Worm (Caenorhabditis elegans) whole organism, early embryonic: ENCODE results near the gene T26A5.2.

Experiments used
- B0310.2 ChIP-seq: sonication (generic microtip); optimal IDR thresholded peaks from 2 replicates; lab custom pipeline; 2016; ENCODE audit warnings: mild to moderate bottlenecking, missing genetic modification characterization, missing compliant biosample characterization
- F13C5.2 ChIP-seq: sonication (generic microtip); optimal IDR thresholded peaks from 2 replicates; lab custom pipeline; 2017; ENCODE audit warnings: mild to moderate bottlenecking, missing genetic modification characterization, inconsistent platforms, missing compliant biosample characterization
- ama-1 ChIP-seq: fragments of 150-350 bp; optimal IDR thresholded peaks from 2 replicates; lab custom pipeline; 2014
- ceh-13 ChIP-seq: fragments of 200-800 bp; sonication (Bioruptor generic); optimal IDR thresholded peaks from 2 replicates; lab custom pipeline; 2018; ENCODE audit warnings: mild to moderate bottlenecking, missing genetic modification characterization, missing compliant biosample characterization
- ceh-36 ChIP-seq: sonication (generic microtip); optimal IDR thresholded peaks from 2 replicates; lab custom pipeline; 2016; ENCODE audit warnings: missing genetic modification characterization, inconsistent platforms, missing compliant biosample characterization
- flt-1 ChIP-seq: fragments of 200-800 bp; sonication (Bioruptor generic); IDR thresholded peaks from 2 replicates; pipeline ENCODE4 v1.3.6; 2022; ENCODE audit warnings: missing genetic modification characterization, missing compliant biosample characterization
- hnd-1 ChIP-seq: sonication (generic microtip); optimal IDR thresholded peaks from 2 replicates; lab custom pipeline; 2016; ENCODE audit warnings: missing genetic modification characterization, missing compliant biosample characterization
- scrt-1 ChIP-seq: fragments of 200-800 bp; sonication (Bioruptor generic); IDR thresholded peaks from 2 replicates; pipeline ENCODE4 v1.3.6; 2022; ENCODE audit warnings: missing genetic modification characterization, missing compliant biosample characterization
- sea-1 ChIP-seq: fragments of 200-800 bp; sonication (Bioruptor generic); conservative IDR thresholded peaks from 2 replicates; pipeline ENCODE4 v1.3.6; 2022; ENCODE audit warnings: missing genetic modification characterization, missing compliant biosample characterization
- tbx-11 ChIP-seq: fragments of 200-800 bp; sonication (Bioruptor generic); IDR thresholded peaks from 2 replicates; pipeline ENCODE4 v1.3.6; 2022; ENCODE audit warnings: missing genetic modification characterization, missing compliant biosample characterization
- tbx-37 ChIP-seq: fragments of 200-800 bp; sonication (Bioruptor generic); conservative IDR thresholded peaks from 2 replicates; pipeline ENCODE4 v1.3.6; 2022; ENCODE audit warnings: missing genetic modification reagents, missing genetic modification characterization, missing compliant biosample characterization
- tra-4 ChIP-seq: sonication (generic microtip); optimal IDR thresholded peaks from 2 replicates; lab custom pipeline; 2017; ENCODE audit warnings: missing genetic modification characterization, missing compliant biosample characterization

ce11 chrIII:6427205-6427604, 39.9 kb upstream of the T26A5.2 start, which contains the start of gene C05D11.8:
- TF ChIP-seq B0310.2 (tag; lab: Kevin White, UChicago) (no peak), ama-1 (lab: Kevin White, UChicago) (no peak), tra-4 (tag; lab: Kevin White, UChicago) (no peak), scrt-1 (no peak), hnd-1 (no peak), F13C5.2 (tag; lab: Kevin White, UChicago) (no peak), tbx-11 (GFP tag; lab: Robert Waterston, UW) (no peak), ceh-13 (GFP tag; lab: Kevin White, UChicago) (no peak), tbx-37 (GFP tag; lab: Robert Waterston, UW) (no peak), ceh-36 (tag; lab: Kevin White, UChicago) (no peak), sea-1 (GFP tag; lab: Robert Waterston, UW) (no peak), flt-1 (GFP tag; lab: Robert Waterston, UW) (no peak)
